Worm (Caenorhabditis elegans): ENCODE data around the gene T24E12.6.

- no peak for TF ChIP-seq ama-1 (optimal IDR thresholded peaks at IDR 0.05)
- no peak for TF ChIP-seq tbx-37 (GFP tag; conservative IDR thresholded peaks at IDR 0.05)
- no peak for TF ChIP-seq aly-1 (tag; optimal IDR thresholded peaks at IDR 0.05)
- TF ChIP-seq flt-1 (GFP tag; IDR thresholded peaks at IDR 0.05), result no peak
- TF ChIP-seq tbx-11 (GFP tag; IDR thresholded peaks at IDR 0.05), result no peak
- no peak for TF ChIP-seq pes-1 (GFP tag; IDR thresholded peaks at IDR 0.05)
- no peak for TF ChIP-seq ets-7 (tag; optimal IDR thresholded peaks at IDR 0.05)
- no peak for TF ChIP-seq F13C5.2 (tag; optimal IDR thresholded peaks at IDR 0.05)
These were observed 10.8 kb downstream of the T24E12.6 start, which contains the start of gene fbxb-91 for ce11 chrII:3750685-3751084.
